Worm (Caenorhabditis elegans): Measurements from ENCODE around the gene F59D12.2.

The F59D12.2 gene

DNA sequence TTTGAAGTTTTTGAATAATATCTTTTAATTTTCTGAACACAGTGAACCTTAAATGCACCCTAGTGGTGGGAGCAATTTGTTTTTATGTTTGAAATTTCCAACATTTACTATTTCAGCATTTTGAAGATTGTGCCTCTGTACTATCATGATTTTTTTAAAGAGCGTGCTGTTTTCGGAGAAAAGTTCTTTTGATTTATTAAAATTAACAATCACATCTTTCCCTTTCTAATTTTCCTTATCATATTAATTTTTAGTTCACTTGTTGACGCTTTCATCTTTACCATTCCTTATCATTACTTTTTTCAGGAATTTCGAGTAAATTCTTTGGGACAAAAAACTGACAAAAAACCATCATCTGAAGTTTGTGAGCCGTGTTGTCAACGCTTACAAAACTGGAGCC, 32.4 kb upstream of the F59D12.2 start, which contains the start of gene nhr-48:
Gene nhr-48 (plus strand): TSS at position 301 of the 400 bp plus-strand sequence.
- TF ChIP-seq sem-4 (tag; optimal IDR thresholded peaks at IDR 0.05), result no peak
- TF ChIP-seq fos-1 (tag; optimal IDR thresholded peaks at IDR 0.05), result no peak

DNA sequence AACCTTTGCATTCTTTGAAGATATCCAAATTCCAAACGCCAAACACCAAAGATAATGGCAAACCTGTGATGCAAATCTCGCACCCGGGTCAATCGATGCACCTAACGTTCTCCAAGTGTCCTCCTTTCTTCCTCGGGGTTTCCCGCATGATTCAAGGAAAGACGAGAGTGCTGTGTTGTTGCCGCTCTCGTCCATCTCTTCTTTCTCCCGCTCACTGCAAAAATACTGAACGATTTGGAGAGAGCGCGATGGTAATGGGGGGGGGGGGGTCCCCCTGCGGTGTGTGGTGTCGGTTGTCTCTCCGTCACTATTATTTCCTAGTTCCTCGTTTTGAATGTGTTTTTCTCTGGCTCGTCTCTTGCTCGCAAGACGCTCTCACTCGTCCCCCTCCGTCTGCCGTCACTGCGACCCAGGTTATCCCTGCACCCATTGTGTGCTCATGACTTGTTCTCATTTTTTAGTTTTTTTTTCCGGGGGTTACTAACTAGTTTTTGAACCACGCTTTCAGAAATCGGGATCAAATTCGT, 31.9 kb upstream of the F59D12.2 start:
- TF ChIP-seq nhr-129 (tag; optimal IDR thresholded peaks at IDR 0.05) (peak; percentile 92), ztf-1 (GFP tag; conservative IDR thresholded peaks at IDR 0.05) (no peak), ztf-4 (tag; optimal IDR thresholded peaks at IDR 0.05) (peak; percentile 83), sem-4 (tag; optimal IDR thresholded peaks at IDR 0.05) (peak; percentile 78), fos-1 (tag; optimal IDR thresholded peaks at IDR 0.05) (peak; percentile 78), lin-13 (GFP tag; optimal IDR thresholded peaks at IDR 0.05) (peak; percentile 70), nhr-21 (tag; optimal IDR thresholded peaks at IDR 0.05) (peak; percentile 73), mdl-1 (tag; optimal IDR thresholded peaks at IDR 0.05) (peak; percentile 84 to 89), nhr-25 (tag; optimal IDR thresholded peaks at IDR 0.05) (peak; percentile 51), unc-39 (tag; optimal IDR thresholded peaks at IDR 0.05) (no peak), C34F6.9 (tag; optimal IDR thresholded peaks at IDR 0.05) (peak; percentile 76), ceh-16 (tag; optimal IDR thresholded peaks at IDR 0.05) (peak; percentile 18), nhr-77 (tag; optimal IDR thresholded peaks at IDR 0.05) (no peak), nhr-237 (tag; optimal IDR thresholded peaks at IDR 0.05) (no peak), mbf-1 (tag; optimal IDR thresholded peaks at IDR 0.05) (no peak), snpc-4 (tag; optimal IDR thresholded peaks at IDR 0.05) (peak; percentile 2), elt-1 (tag; optimal IDR thresholded peaks at IDR 0.05) (no peak), aly-2 (tag; optimal IDR thresholded peaks at IDR 0.05) (no peak), skn-1 (tag; optimal IDR thresholded peaks at IDR 0.05) (no peak), lsy-2 (tag; optimal IDR thresholded peaks at IDR 0.05) (peak; percentile 19 to 71), blmp-1 (tag; optimal IDR thresholded peaks at IDR 0.05; ENCODE audit: insufficient read depth) (no peak), ZK546.5 (tag; optimal IDR thresholded peaks at IDR 0.05) (no peak), unc-62 (GFP tag; optimal IDR thresholded peaks at IDR 0.05) (no peak), nhr-11 (tag; optimal IDR thresholded peaks at IDR 0.05) (no peak), alr-1 (tag; optimal IDR thresholded peaks at IDR 0.05) (no peak), dmd-4 (tag; optimal IDR thresholded peaks at IDR 0.05) (no peak), F13H6.1 (tag; optimal IDR thresholded peaks at IDR 0.05) (peak; percentile 98), nhr-10 (tag; optimal IDR thresholded peaks at IDR 0.05) (peak; percentile 42), sma-9 (GFP tag; optimal IDR thresholded peaks at IDR 0.05) (peak; percentile 98), sma-9 (tag; optimal IDR thresholded peaks at IDR 0.05) (peak; percentile 83), crh-2 (tag; optimal IDR thresholded peaks at IDR 0.05) (peak; percentile 62), ztf-11 (tag; optimal IDR thresholded peaks at IDR 0.05) (no peak), sma-3 (GFP tag; optimal IDR thresholded peaks at IDR 0.05) (peak; percentile 25), nhr-23 (tag; optimal IDR thresholded peaks at IDR 0.05) (no peak), ama-1 (optimal IDR thresholded peaks at IDR 0.05) (no peak), peb-1 (tag; optimal IDR thresholded peaks at IDR 0.05) (no peak), gmeb-1 (tag; optimal IDR thresholded peaks at IDR 0.05) (peak; percentile 32), Y55F3AM.14 (GFP tag; optimal IDR thresholded peaks at IDR 0.05) (peak; percentile 88), zag-1 (tag; optimal IDR thresholded peaks at IDR 0.05) (peak; percentile 90), egl-27 (tag; optimal IDR thresholded peaks at IDR 0.05) (peak; percentile 88), unc-55 (GFP tag; optimal IDR thresholded peaks at IDR 0.05) (peak; percentile 86), ceh-82 (tag; optimal IDR thresholded peaks at IDR 0.05) (peak; percentile 9), lin-39 (tag; optimal IDR thresholded peaks at IDR 0.05) (no peak), nhr-6 (tag; optimal IDR thresholded peaks at IDR 0.05) (peak; percentile 3), elt-3 (tag; optimal IDR thresholded peaks at IDR 0.05) (no peak), R02D3.7 (tag; optimal IDR thresholded peaks at IDR 0.05) (no peak), lin-11 (tag; optimal IDR thresholded peaks at IDR 0.05) (peak; percentile 78), mab-5 (tag; optimal IDR thresholded peaks at IDR 0.05) (peak; percentile 73), nhr-12 (tag; optimal IDR thresholded peaks at IDR 0.05) (peak; percentile 1)

Data from whole organism, L2 larva.